Fruit fly (Drosophila melanogaster): Measurements from ENCODE around the gene Past1.

dm6 chr3R:12697022-12697421 lies at the start of gene Past1:
- TF ChIP-seq B-H2 (GFP tag; optimal IDR thresholded peaks at IDR 0.05) = no peak
- TF ChIP-seq CG12155 (GFP tag; optimal IDR thresholded peaks at IDR 0.05) = no peak
- TF ChIP-seq p53 (GFP tag; optimal IDR thresholded peaks at IDR 0.05) = no peak
- TF ChIP-seq CG10979 (tag; optimal IDR thresholded peaks at IDR 0.05) = no peak
- no peak for TF ChIP-seq CG16863 (GFP tag; optimal IDR thresholded peaks at IDR 0.05)
- no peak for TF ChIP-seq CG8388 (GFP tag; optimal IDR thresholded peaks at IDR 0.05)

Data from whole organism, embryonic.